Fruit fly (Drosophila melanogaster) whole organism, embryonic: Measurements from ENCODE around the gene CG18649.

Experiments
- BEAF-32 ChIP-seq: fragments of 200-800 bp; sonication (Bioruptor generic); optimal IDR thresholded peaks from 3 replicates; lab custom pipeline; 2017; ENCODE audit warnings: missing biosample characterization, missing genetic modification characterization, mild to moderate bottlenecking, moderate library complexity, missing genetic modification reagents
- C15 ChIP-seq: fragments of 200-800 bp; sonication (Bioruptor generic); IDR thresholded peaks from 3 replicates; pipeline ENCODE4 v1.3.6; 2022; ENCODE audit warnings: missing biosample characterization, missing genetic modification characterization
- CG11247 ChIP-seq: fragments of 200-800 bp; sonication (Bioruptor generic); IDR thresholded peaks from 2 replicates; pipeline ENCODE4 v1.3.6; 2022; ENCODE audit warnings: missing biosample characterization, missing genetic modification characterization
- CG11560 ChIP-seq: fragments of 200-800 bp; sonication (Bioruptor generic); IDR thresholded peaks from 3 replicates; pipeline ENCODE4 v1.3.6; 2022; ENCODE audit warnings: missing biosample characterization, missing genetic modification characterization
- CG12769 ChIP-seq: fragments of 200-800 bp; sonication (Bioruptor generic); optimal IDR thresholded peaks from 2 replicates; lab custom pipeline; 2019; ENCODE audit warnings: missing biosample characterization, mild to moderate bottlenecking, missing genetic modification characterization, moderate library complexity
- CG13624 ChIP-seq: fragments of 200-800 bp; sonication (Bioruptor generic); optimal IDR thresholded peaks from 2 replicates; lab custom pipeline; 2016; ENCODE audit warnings: missing biosample characterization, missing genetic modification characterization
- CG13894 ChIP-seq: fragments of 200-800 bp; sonication (Bioruptor generic); optimal IDR thresholded peaks from 3 replicates; lab custom pipeline; 2018; ENCODE audit warnings: missing biosample characterization, mild to moderate bottlenecking, missing genetic modification characterization, moderate library complexity
- CG15479 ChIP-seq: fragments of 200-800 bp; sonication (Bioruptor generic); optimal IDR thresholded peaks from 3 replicates; lab custom pipeline; 2019; ENCODE audit warnings: missing biosample characterization, mild to moderate bottlenecking, missing genetic modification characterization, moderate library complexity
- CG17802 ChIP-seq: fragments of 200-800 bp; sonication (Bioruptor generic); optimal IDR thresholded peaks from 2 replicates; lab custom pipeline; 2018; ENCODE audit warnings: missing biosample characterization, mild to moderate bottlenecking, missing genetic modification characterization, moderate library complexity
- CG17912 ChIP-seq: fragments of 200-800 bp; sonication (Bioruptor generic); optimal IDR thresholded peaks from 2 replicates; lab custom pipeline; 2018; ENCODE audit warnings: missing biosample characterization, mild to moderate bottlenecking, missing genetic modification characterization
- CG1792 ChIP-seq: fragments of 200-800 bp; sonication (Bioruptor generic); optimal IDR thresholded peaks from 2 replicates; lab custom pipeline; 2016; ENCODE audit warnings: missing biosample characterization, missing genetic modification characterization
- CG2129 ChIP-seq: fragments of 200-800 bp; sonication (Bioruptor generic); IDR thresholded peaks from 2 replicates; pipeline ENCODE4 v1.3.6; 2022; ENCODE audit warnings: missing biosample characterization, missing genetic modification characterization; ENCODE audit not compliant: partially characterized antibody
- CG3407 ChIP-seq: fragments of 200-800 bp; sonication (Bioruptor generic); optimal IDR thresholded peaks from 2 replicates; lab custom pipeline; 2018; ENCODE audit warnings: missing biosample characterization, mild to moderate bottlenecking, missing genetic modification characterization
- CG3838 ChIP-seq: fragments of 200-800 bp; sonication (Bioruptor generic); optimal IDR thresholded peaks from 3 replicates; lab custom pipeline; 2016; ENCODE audit warnings: missing biosample characterization, missing genetic modification characterization
- CG4820 ChIP-seq: fragments of 200-800 bp; sonication (Bioruptor generic); optimal IDR thresholded peaks from 3 replicates; lab custom pipeline; 2016; ENCODE audit warnings: missing biosample characterization, missing genetic modification characterization
- CG6791 ChIP-seq: fragments of 200-800 bp; sonication (Bioruptor generic); IDR thresholded peaks from 3 replicates; pipeline ENCODE4 v1.3.6; 2022; ENCODE audit warnings: missing biosample characterization, missing genetic modification characterization; ENCODE audit not compliant: partially characterized antibody
- CG7556 ChIP-seq: fragments of 200-800 bp; sonication (Bioruptor generic); optimal IDR thresholded peaks from 2 replicates; lab custom pipeline; 2017; ENCODE audit warnings: missing biosample characterization, mild to moderate bottlenecking, missing genetic modification characterization
- CG8765 ChIP-seq: fragments of 200-800 bp; sonication (Bioruptor generic); IDR thresholded peaks from 2 replicates; pipeline ENCODE4 v1.3.6; 2022; ENCODE audit warnings: missing biosample characterization, missing genetic modification characterization
- CG9727 ChIP-seq: fragments of 200-800 bp; sonication (Bioruptor generic); optimal IDR thresholded peaks from 3 replicates; lab custom pipeline; 2017; ENCODE audit warnings: missing biosample characterization, mild to moderate bottlenecking, missing genetic modification characterization
- CG9817 ChIP-seq: fragments of 200-800 bp; sonication (Bioruptor generic); optimal IDR thresholded peaks from 2 replicates; lab custom pipeline; 2018; ENCODE audit warnings: missing biosample characterization, mild to moderate bottlenecking, missing genetic modification characterization, moderate library complexity
- CHES-1-like ChIP-seq: fragments of 200-800 bp; sonication (Bioruptor generic); optimal IDR thresholded peaks from 2 replicates; lab custom pipeline; 2016; ENCODE audit warnings: missing biosample characterization, missing genetic modification characterization
- D ChIP-seq, 2 experiments: fragments of 200-800 bp in 1 of 2; fragments of >200 bp in 1 of 2; sonication (Bioruptor generic) in 1 of 2; optimal IDR thresholded peaks; 2 replicates in 1 of 2; 3 replicates in 1 of 2; lab custom pipeline; 2017; ENCODE audit warnings: mild to moderate bottlenecking in 1 of 2, missing biosample characterization in 1 of 2, missing genetic modification characterization in 1 of 2, missing genetic modification reagents in 1 of 2
- Dbx ChIP-seq: fragments of 200-800 bp; sonication (Bioruptor generic); IDR thresholded peaks from 3 replicates; pipeline ENCODE4 v1.3.6; 2022; ENCODE audit warnings: missing biosample characterization, missing genetic modification characterization
- Ets65A ChIP-seq: fragments of 200-800 bp; sonication (Bioruptor generic); peaks from one replicate; lab custom pipeline; 2016; ENCODE audit warnings: missing biosample characterization, missing genetic modification characterization
- Hey ChIP-seq: fragments of 200-800 bp; sonication (Bioruptor generic); optimal IDR thresholded peaks from 3 replicates; lab custom pipeline; 2018; ENCODE audit warnings: missing biosample characterization, mild to moderate bottlenecking, missing genetic modification characterization
- HmgD ChIP-seq: fragments of 200-800 bp; sonication (Bioruptor generic); optimal IDR thresholded peaks from 3 replicates; lab custom pipeline; 2016; ENCODE audit warnings: missing biosample characterization, missing genetic modification characterization
- MBD-R2 ChIP-seq: fragments of 200-800 bp; sonication (Bioruptor generic); IDR thresholded peaks from 2 replicates; pipeline ENCODE4 v1.3.6; 2022; ENCODE audit warnings: missing biosample characterization, missing genetic modification characterization
- Nf-YB ChIP-seq: fragments of 200-800 bp; sonication (Bioruptor generic); optimal IDR thresholded peaks from 3 replicates; lab custom pipeline; 2019; ENCODE audit warnings: missing biosample characterization, mild to moderate bottlenecking, missing genetic modification characterization, moderate library complexity
- Sry-δ ChIP-seq: fragments of 200-800 bp; sonication (Bioruptor generic); optimal IDR thresholded peaks from 2 replicates; lab custom pipeline; 2016; ENCODE audit warnings: missing biosample characterization, missing genetic modification characterization
- Vsx1 ChIP-seq: fragments of 200-800 bp; sonication (Bioruptor generic); optimal IDR thresholded peaks from 2 replicates; lab custom pipeline; 2017; ENCODE audit warnings: missing biosample characterization, mild to moderate bottlenecking, missing genetic modification characterization, missing genetic modification reagents
- cg ChIP-seq: fragments of 200-800 bp; sonication (Bioruptor generic); optimal IDR thresholded peaks from 3 replicates; lab custom pipeline; 2019; ENCODE audit warnings: missing biosample characterization, mild to moderate bottlenecking, missing genetic modification characterization, moderate library complexity
- dmrt99B ChIP-seq: fragments of 200-800 bp; sonication (Bioruptor generic); optimal IDR thresholded peaks from 2 replicates; lab custom pipeline; 2018; ENCODE audit warnings: missing biosample characterization, mild to moderate bottlenecking, missing genetic modification characterization, moderate library complexity
- fu2 ChIP-seq: fragments of 200-800 bp; sonication (Bioruptor generic); optimal IDR thresholded peaks from 2 replicates; lab custom pipeline; 2016; ENCODE audit warnings: missing biosample characterization, missing genetic modification characterization
- gsb ChIP-seq: fragments of 200-800 bp; sonication (Bioruptor generic); IDR thresholded peaks from 2 replicates; pipeline ENCODE4 v1.3.6; 2022; ENCODE audit warnings: missing biosample characterization, missing genetic modification characterization
- kay ChIP-seq: fragments of 200-800 bp; sonication (Bioruptor generic); optimal IDR thresholded peaks from 2 replicates; lab custom pipeline; 2016; ENCODE audit warnings: missing biosample characterization, missing genetic modification characterization
- ken ChIP-seq: fragments of 200-800 bp; sonication (Bioruptor generic); IDR thresholded peaks from 3 replicates; pipeline ENCODE4 v1.3.6; 2022; ENCODE audit warnings: missing biosample characterization, missing genetic modification characterization
- lilli ChIP-seq: fragments of 200-800 bp; sonication (Bioruptor generic); optimal IDR thresholded peaks from 3 replicates; lab custom pipeline; 2016; ENCODE audit warnings: missing biosample characterization, missing genetic modification characterization
- lov ChIP-seq, 2 experiments: fragments of 200-800 bp in 1 of 2; fragments of >200 bp in 1 of 2; sonication (Bioruptor generic) in 1 of 2; IDR thresholded peaks in 1 of 2; optimal IDR thresholded peaks in 1 of 2; 2 replicates in 1 of 2; 3 replicates in 1 of 2; pipeline versions ENCODE4 v1.3.6 to Lab custom; 2017 to 2022; ENCODE audit warnings: missing biosample characterization in 1 of 2, missing genetic modification characterization in 1 of 2
- oc ChIP-seq: fragments of 200-800 bp; sonication (Bioruptor generic); optimal IDR thresholded peaks from 2 replicates; lab custom pipeline; 2018; ENCODE audit warnings: missing biosample characterization, mild to moderate bottlenecking, missing genetic modification characterization, moderate library complexity
- odd ChIP-seq: fragments of 200-800 bp; sonication (Bioruptor generic); optimal IDR thresholded peaks from 2 replicates; lab custom pipeline; 2017; ENCODE audit warnings: missing biosample characterization, mild to moderate bottlenecking, missing genetic modification characterization
- prd ChIP-seq, 3 experiments: fragments of >200 bp in 2 of 3; fragments of 200-800 bp in 1 of 3; sonication (Bioruptor generic) in 1 of 3; optimal IDR thresholded peaks in 2 of 3; IDR thresholded peaks in 1 of 3; 2 replicates in 2 of 3; 3 replicates in 1 of 3; pipeline versions ENCODE4 v1.3.6 to Lab custom; 2017 to 2022; ENCODE audit warnings: missing biosample characterization in 1 of 3, missing genetic modification characterization in 1 of 3
- sens-2 ChIP-seq: fragments of 200-800 bp; sonication (Bioruptor generic); IDR thresholded peaks from 2 replicates; pipeline ENCODE4 v1.3.6; 2022; ENCODE audit warnings: missing biosample characterization, missing genetic modification characterization
- ssp ChIP-seq: fragments of 200-800 bp; sonication (Bioruptor generic); IDR thresholded peaks from 2 replicates; pipeline ENCODE4 v1.3.6; 2022; ENCODE audit warnings: missing biosample characterization, missing genetic modification characterization
- twi ChIP-seq: fragments of 200-800 bp; optimal IDR thresholded peaks from 2 replicates; lab custom pipeline; 2019; ENCODE audit warnings: missing biosample characterization, mild to moderate bottlenecking, missing genetic modification characterization, moderate library complexity

Gene CG18649

DNA sequence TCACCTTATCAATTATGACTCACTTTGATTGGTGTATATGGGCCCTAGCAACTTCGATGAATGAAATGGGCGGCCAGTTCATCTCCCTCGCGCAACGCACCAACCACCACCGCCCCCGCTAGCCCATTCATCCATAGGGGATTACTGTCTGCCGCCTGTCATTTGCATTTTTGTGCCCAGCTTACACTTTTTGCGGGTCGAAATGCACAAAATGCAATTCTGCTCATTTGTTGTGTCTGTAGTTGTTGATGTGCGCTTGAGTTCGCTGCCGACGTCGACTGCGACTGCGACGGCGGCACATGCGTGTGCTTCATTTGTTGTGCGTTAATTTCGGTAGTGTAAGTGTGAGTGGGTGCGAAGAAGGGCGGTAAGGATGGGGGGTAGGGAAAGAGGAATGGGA lies 47.0 kb upstream of the CG18649 start (continued):
- TF ChIP-seq oc (tag; lab: Kevin White, UChicago), result peak; percentile 12
- TF ChIP-seq, all 482 proteins: peak for 5

DNA sequence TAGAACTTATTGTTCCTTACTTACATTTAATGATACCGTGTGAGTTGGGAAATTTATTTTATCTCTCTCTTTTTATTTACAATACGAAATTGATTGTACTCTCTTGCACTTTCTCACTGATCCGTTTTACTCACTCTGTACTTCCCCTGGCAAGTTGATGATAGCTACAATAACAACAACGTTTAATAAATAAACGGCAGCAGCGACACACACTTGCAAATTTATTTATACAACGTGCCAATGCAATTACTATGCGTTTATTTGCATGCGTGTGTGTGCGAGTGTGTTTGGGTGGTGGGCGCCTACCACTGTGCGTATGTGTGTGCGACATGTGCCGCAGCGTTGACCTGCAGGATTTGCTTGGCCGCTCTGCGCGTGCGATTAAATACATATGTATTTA lies 45.6 kb upstream of the CG18649 start:
- no peak for TF ChIP-seq ssp (GFP tag; lab: Robert Waterston, UW)
- peak; percentile 4 for TF ChIP-seq twi
- no peak for TF ChIP-seq MBD-R2 (GFP tag; lab: Robert Waterston, UW)
- TF ChIP-seq Vsx1 (GFP tag; lab: Kevin White, UChicago), result no peak
- peak; percentile 28 for TF ChIP-seq CG15479
- no peak for TF ChIP-seq D (optimal IDR thresholded peaks at IDR 0.05; lab: Kevin White, UChicago)
- no peak for TF ChIP-seq D (GFP tag; optimal IDR thresholded peaks at IDR 0.05; lab: Kevin White, UChicago)
- no peak for TF ChIP-seq CG7556 (GFP tag; lab: Kevin White, UChicago)
- no peak for TF ChIP-seq odd
- peak; percentile 1 for TF ChIP-seq cg
- TF ChIP-seq Ets65A (GFP tag; lab: Kevin White, UChicago), result no peak
- TF ChIP-seq CG8765 (GFP tag; lab: Robert Waterston, UW), result peak; percentile 24; the same call in 1 of the 2 replicates
- no peak for TF ChIP-seq CG12769
- peak; percentile 4 for TF ChIP-seq Hey (tag; lab: Kevin White, UChicago)
- TF ChIP-seq, all 482 proteins: peak for 5

DNA sequence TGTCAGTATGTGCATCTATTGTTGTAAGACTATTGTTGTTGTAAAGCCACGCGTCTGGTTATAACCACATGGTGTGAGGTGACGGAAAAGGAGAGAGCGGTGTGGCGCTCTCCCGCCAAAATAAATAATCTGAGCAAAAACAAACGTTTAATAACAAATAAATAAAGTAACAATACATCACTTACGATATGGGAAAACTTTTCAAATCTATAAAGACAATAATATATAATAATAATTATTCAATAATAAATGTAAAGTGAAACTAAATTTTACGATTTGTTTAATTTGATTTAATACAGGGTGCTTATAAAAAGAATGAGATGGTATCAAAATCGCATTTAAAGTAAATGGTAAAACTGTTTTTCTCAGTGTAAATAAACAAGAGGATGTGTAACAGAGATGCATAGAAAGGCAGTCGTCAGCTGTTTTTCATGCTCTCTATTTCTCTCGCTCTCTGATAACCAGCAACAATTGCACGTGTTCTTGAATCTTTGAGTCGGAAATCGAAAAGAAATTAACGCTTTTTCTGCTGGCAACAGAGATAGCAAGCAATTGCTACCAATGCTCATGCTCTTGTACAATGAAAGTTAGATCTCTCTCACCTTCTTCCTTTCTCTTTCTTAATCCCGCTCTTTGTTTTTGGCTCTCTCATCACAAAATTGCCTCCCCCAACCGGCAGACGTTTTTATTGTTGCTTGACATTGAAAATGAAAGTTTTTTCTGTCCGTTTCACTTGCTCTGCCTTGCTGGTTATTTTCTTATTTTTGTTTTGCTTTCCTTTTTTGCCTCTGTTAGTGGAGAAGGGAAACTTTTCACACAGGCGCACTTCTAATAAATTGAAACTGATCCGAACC lies 45.0 kb upstream of the CG18649 start:
- TF ChIP-seq Dbx (GFP tag; lab: Robert Waterston, UW), result peak; percentile 75
- no peak for TF ChIP-seq prd (optimal IDR thresholded peaks at IDR 0.05; lab: Kevin White, UChicago)
- TF ChIP-seq prd (GFP tag; IDR thresholded peaks at IDR 0.05; lab: Robert Waterston, UW), result peak; percentile 80
- TF ChIP-seq fu2 (GFP tag; lab: Kevin White, UChicago), result no peak
- no peak for TF ChIP-seq HmgD (GFP tag; lab: Kevin White, UChicago)
- peak; percentile 2 for TF ChIP-seq CG17912 (GFP tag; lab: Kevin White, UChicago)
- TF ChIP-seq CG11247, result peak; percentile 75
- no peak for TF ChIP-seq lov (optimal IDR thresholded peaks at IDR 0.05; lab: Kevin White, UChicago)
- TF ChIP-seq lov (GFP tag; IDR thresholded peaks at IDR 0.05; lab: Robert Waterston, UW), result peak; percentile 69; the same call in 2 of the 3 replicates
- no peak for TF ChIP-seq CG11560 (tag; lab: Robert Waterston, UW)
- no peak for TF ChIP-seq CG12769
- TF ChIP-seq kay (GFP tag; lab: Kevin White, UChicago), result peak; percentile 37
- no peak for TF ChIP-seq BEAF-32 (GFP tag; lab: Kevin White, UChicago)
- peak; percentile 27 for TF ChIP-seq lilli (GFP tag; lab: Kevin White, UChicago)
- TF ChIP-seq CG13624 (GFP tag; lab: Kevin White, UChicago), result no peak
- no peak for TF ChIP-seq CG17802
- TF ChIP-seq CG2129 (GFP tag; lab: Robert Waterston, UW), result no peak
- no peak for TF ChIP-seq CG6791 (GFP tag; lab: Robert Waterston, UW)
- TF ChIP-seq gsb (GFP tag; lab: Robert Waterston, UW), result peak; percentile 77
- peak; percentile 89 for TF ChIP-seq dmrt99B (tag; lab: Kevin White, UChicago)
- peak; percentile 72 for TF ChIP-seq CG9817 (tag; lab: Kevin White, UChicago)
- TF ChIP-seq CG9727 (GFP tag; lab: Kevin White, UChicago), result peak; percentile 88
- 0 out of 2 replicates have a peak, but pooled peaks have one; percentile 5 for TF ChIP-seq sens-2 (GFP tag; lab: Robert Waterston, UW)
- peak; percentile 76 for TF ChIP-seq Nf-YB (GFP tag; lab: Kevin White, UChicago)
- peak; percentile 19 for TF ChIP-seq CG1792 (GFP tag; lab: Kevin White, UChicago)
- TF ChIP-seq Sry-δ (GFP tag; lab: Kevin White, UChicago), result no peak
- TF ChIP-seq CG4820 (GFP tag; lab: Kevin White, UChicago), result peak; percentile 87
- TF ChIP-seq ken (GFP tag; lab: Robert Waterston, UW), result no peak; the same call in 2 of the 3 replicates
- peak; percentile 27; the same call in 1 of the 3 replicates for TF ChIP-seq C15
- peak; percentile 79 for TF ChIP-seq CG3407 (GFP tag; lab: Kevin White, UChicago)
- TF ChIP-seq CG3838 (GFP tag; lab: Kevin White, UChicago), result no peak
- peak; percentile 87 for TF ChIP-seq CG13894
- TF ChIP-seq CHES-1-like (GFP tag; lab: Kevin White, UChicago), result no peak
